Fruit fly (Drosophila melanogaster) Kc167 (cell line): ENCODE measurements around the gene CG42711.

ENCODE experiments used
- Myc ChIP-seq: fragments of >200 bp; optimal IDR thresholded peaks from 2 replicates; lab custom pipeline; 2017; ENCODE audit warnings: missing external identifiers
- Sin3A ChIP-seq: fragments of >200 bp; optimal IDR thresholded peaks from 2 replicates; lab custom pipeline; 2018; ENCODE audit warnings: missing external identifiers
- h ChIP-seq: fragments of >200 bp; optimal IDR thresholded peaks from 3 replicates; lab custom pipeline; 2018; ENCODE audit warnings: missing external identifiers
- insv ChIP-seq: fragments of >200 bp; optimal IDR thresholded peaks from 3 replicates; lab custom pipeline; 2018; ENCODE audit warnings: missing external identifiers
- psq ChIP-seq: fragments of >200 bp; optimal IDR thresholded peaks from 2 replicates; lab custom pipeline; 2017; ENCODE audit warnings: missing external identifiers
- ttk ChIP-seq: sonication (Bioruptor generic); optimal IDR thresholded peaks from 2 replicates; lab custom pipeline; 2017; ENCODE audit warnings: missing external identifiers

The CG42711 gene

dm6 chr2L:13931318-13931717 is at the start of gene CG42711:
CG42711 (minus strand) TSS chr2L:13931362.
- TF ChIP-seq ttk (lab: Kevin White, UChicago) (no peak), psq (lab: Kevin White, UChicago) (no peak), h (lab: Kevin White, UChicago) (no peak)

- TF ChIP-seq Sin3A (no peak), h (lab: Kevin White, UChicago) (no peak), insv (lab: Kevin White, UChicago) (no peak), psq (lab: Kevin White, UChicago) (no peak), Myc (lab: Kevin White, UChicago) (no peak), ttk (lab: Kevin White, UChicago) (no peak)
These were observed 48.7 kb upstream of the CG42711 start, which contains the start of gene NimC2 for dm6 chr2L:13979826-13980225. NimC2 (plus strand) TSS chr2L:13980126.

dm6 chr2L:13977073-13977472 is 45.9 kb upstream of the CG42711 start, which contains the start of gene Cyp28a5:
Cyp28a5 (plus strand) TSS chr2L:13977302.
- TF ChIP-seq h (lab: Kevin White, UChicago) (no peak), insv (lab: Kevin White, UChicago) (no peak), psq (lab: Kevin White, UChicago) (no peak)

dm6 chr2L:13976669-13977068 is 45.5 kb upstream of the CG42711 start, which contains the start of gene NimC1:
NimC1 (minus strand) TSS chr2L:13976769.
- no peak for TF ChIP-seq insv (lab: Kevin White, UChicago)
- TF ChIP-seq h (lab: Kevin White, UChicago), result no peak
- TF ChIP-seq ttk (lab: Kevin White, UChicago), result no peak

- TF ChIP-seq Myc (lab: Kevin White, UChicago) (no peak), psq (lab: Kevin White, UChicago) (no peak), Sin3A (no peak), insv (lab: Kevin White, UChicago) (no peak), h (lab: Kevin White, UChicago) (no peak), ttk (lab: Kevin White, UChicago) (no peak)
These were observed 41.7 kb upstream of the CG42711 start, which contains the start of gene He for dm6 chr2L:13972847-13973246. He (minus strand) TSS chr2L:13972947.

dm6 chr2L:13969876-13970275 is 38.7 kb upstream of the CG42711 start, which contains the start of the genes NimB4 and NimB5:
NimB4 (minus strand) TSS chr2L:13969976.
NimB5 (plus strand) TSS chr2L:13970177.
- TF ChIP-seq h (lab: Kevin White, UChicago), result no peak
- TF ChIP-seq Sin3A, result no peak
- no peak for TF ChIP-seq Myc (lab: Kevin White, UChicago)
- no peak for TF ChIP-seq psq (lab: Kevin White, UChicago)
- TF ChIP-seq ttk (lab: Kevin White, UChicago), result no peak
- no peak for TF ChIP-seq insv (lab: Kevin White, UChicago)

- TF ChIP-seq Myc (lab: Kevin White, UChicago) (no peak), Sin3A (no peak), h (lab: Kevin White, UChicago) (no peak), insv (lab: Kevin White, UChicago) (no peak), ttk (lab: Kevin White, UChicago) (no peak), psq (lab: Kevin White, UChicago) (no peak)
These were observed 36.7 kb upstream of the CG42711 start, which contains the start of gene NimB3 for dm6 chr2L:13967846-13968350. NimB3 (minus strand) TSS chr2L:13967985.

- TF ChIP-seq insv (lab: Kevin White, UChicago), result no peak
- TF ChIP-seq Myc (lab: Kevin White, UChicago), result no peak
- no peak for TF ChIP-seq ttk (lab: Kevin White, UChicago)
- TF ChIP-seq h (lab: Kevin White, UChicago), result no peak
- no peak for TF ChIP-seq psq (lab: Kevin White, UChicago)
- TF ChIP-seq Sin3A, result no peak
These were observed 35.7 kb upstream of the CG42711 start, which contains the start of gene NimB2 for dm6 chr2L:13966732-13967316. NimB2 (minus strand) TSS chr2L:13967018.

dm6 chr2L:13963467-13964122 is 32.4 kb upstream of the CG42711 start, which contains the start of gene NimB1:
NimB1 (plus strand) TSS chr2L:13963507.
- TF ChIP-seq Sin3A (no peak), ttk (lab: Kevin White, UChicago) (no peak), Myc (lab: Kevin White, UChicago) (no peak), insv (lab: Kevin White, UChicago) (no peak), h (lab: Kevin White, UChicago) (no peak), psq (lab: Kevin White, UChicago) (no peak)

dm6 chr2L:13960399-13960798 is 29.2 kb upstream of the CG42711 start:
- TF ChIP-seq insv (lab: Kevin White, UChicago) (no peak), Sin3A (no peak), h (lab: Kevin White, UChicago) (no peak), Myc (lab: Kevin White, UChicago) (no peak), psq (lab: Kevin White, UChicago) (no peak), ttk (lab: Kevin White, UChicago) (no peak)

- no peak for TF ChIP-seq Sin3A
These were observed 26.1 kb upstream of the CG42711 start, which contains the start of gene NimA for dm6 chr2L:13957239-13957638. NimA (plus strand) TSS chr2L:13957539.

dm6 chr2L:13955775-13956174 is 24.6 kb upstream of the CG42711 start:
- TF ChIP-seq psq (lab: Kevin White, UChicago), result no peak
- TF ChIP-seq h (lab: Kevin White, UChicago), result no peak
- TF ChIP-seq Myc (lab: Kevin White, UChicago), result no peak
- no peak for TF ChIP-seq Sin3A
- TF ChIP-seq insv (lab: Kevin White, UChicago), result no peak
- TF ChIP-seq ttk (lab: Kevin White, UChicago), result no peak
